Fruit fly (Drosophila melanogaster): ENCODE measurements around the gene Mpi.

The Mpi gene

DNA sequence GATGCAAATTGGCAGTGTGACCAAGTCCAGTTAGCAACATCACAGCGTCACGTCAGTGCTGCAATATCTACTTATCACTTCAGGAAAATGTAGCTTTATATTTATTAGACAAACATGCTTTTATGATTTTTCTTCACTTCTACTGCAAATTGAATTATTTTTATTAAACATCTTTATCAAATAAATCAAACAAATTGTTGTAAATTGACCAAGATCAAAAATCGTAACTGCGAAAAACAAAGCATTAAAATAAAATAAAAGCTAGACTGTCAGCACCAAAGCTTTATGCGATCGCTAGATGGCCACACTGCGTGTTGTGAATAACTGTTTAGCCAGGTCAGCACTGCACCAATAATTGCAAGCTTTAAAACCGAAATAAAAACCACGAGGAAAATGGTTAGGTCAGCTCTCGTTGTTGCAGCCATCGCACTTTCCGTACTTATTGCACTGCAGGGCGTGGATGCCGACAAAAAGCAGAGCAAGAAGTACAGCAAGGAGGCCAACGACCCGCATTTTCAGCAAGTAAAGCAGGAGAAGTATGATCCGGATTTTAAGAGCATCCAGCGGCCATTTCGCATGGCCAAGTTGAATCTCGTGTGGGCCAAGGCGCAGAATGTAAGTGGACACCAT is 31.9 kb downstream of the Mpi start, which contains the start of the genes CG12945 and CG8507 (continued):
- TF ChIP-seq en (GFP tag; optimal IDR thresholded peaks at IDR 0.05), result no peak
- no peak for TF ChIP-seq Atf3 (GFP tag; optimal IDR thresholded peaks at IDR 0.05)
- no peak for TF ChIP-seq CG7357 (GFP tag; IDR thresholded peaks at IDR 0.05)
- no peak for TF ChIP-seq gsb (GFP tag; IDR thresholded peaks at IDR 0.05)
- TF ChIP-seq CG1602 (GFP tag; optimal IDR thresholded peaks at IDR 0.05), result no peak
- no peak for TF ChIP-seq crc (GFP tag; optimal IDR thresholded peaks at IDR 0.05)
- no peak for TF ChIP-seq Dref (GFP tag; IDR thresholded peaks at IDR 0.05)
- peak; percentile 46 for TF ChIP-seq vfl (GFP tag; optimal IDR thresholded peaks at IDR 0.05)
- TF ChIP-seq CG31441 (GFP tag; IDR thresholded peaks at IDR 0.05), result no peak
- TF ChIP-seq CrebB (tag; optimal IDR thresholded peaks at IDR 0.05), result no peak
- TF ChIP-seq Med (GFP tag), result peak; percentile 85
- TF ChIP-seq bigmax (GFP tag; optimal IDR thresholded peaks at IDR 0.05), result no peak
- no peak for TF ChIP-seq yki (optimal IDR thresholded peaks at IDR 0.05)
- TF ChIP-seq CG17802 (tag; optimal IDR thresholded peaks at IDR 0.05), result no peak
- TF ChIP-seq unpg (GFP tag; optimal IDR thresholded peaks at IDR 0.05), result no peak
- no peak for TF ChIP-seq Hand (GFP tag; optimal IDR thresholded peaks at IDR 0.05)
- no peak for TF ChIP-seq CG6175 (GFP tag; IDR thresholded peaks at IDR 0.05)
- TF ChIP-seq CG14860 (GFP tag; IDR thresholded peaks at IDR 0.05; ENCODE audit: partially characterized antibody), result no peak
- no peak for TF ChIP-seq CG2875 (GFP tag; optimal IDR thresholded peaks at IDR 0.05)
- no peak for TF ChIP-seq CG11247 (GFP tag; IDR thresholded peaks at IDR 0.05)
- no peak for TF ChIP-seq zfh1 (GFP tag; IDR thresholded peaks at IDR 0.05)
- TF ChIP-seq abd-A (tag; optimal IDR thresholded peaks at IDR 0.05), result no peak
- TF ChIP-seq Poxn (GFP tag; IDR thresholded peaks at IDR 0.05), result no peak
- TF ChIP-seq CG12155 (GFP tag; optimal IDR thresholded peaks at IDR 0.05), result peak; percentile 35
- TF ChIP-seq D19A (tag; optimal IDR thresholded peaks at IDR 0.05), result no peak
- no peak for TF ChIP-seq tna (GFP tag; IDR thresholded peaks at IDR 0.05; ENCODE audit: partially characterized antibody)
- no peak for TF ChIP-seq tap (tag; optimal IDR thresholded peaks at IDR 0.05)
- peak; percentile 96 for TF ChIP-seq Sry-β (GFP tag; optimal IDR thresholded peaks at IDR 0.05)
- TF ChIP-seq CG2120 (GFP tag; optimal IDR thresholded peaks at IDR 0.05), result peak; percentile 79
- TF ChIP-seq Gsc (GFP tag; IDR thresholded peaks at IDR 0.05), result no peak
- no peak for TF ChIP-seq nerfin-1 (tag; optimal IDR thresholded peaks at IDR 0.05)
- no peak for TF ChIP-seq ap (GFP tag; IDR thresholded peaks at IDR 0.05)
- peak; percentile 52 for TF ChIP-seq Dip3 (GFP tag; optimal IDR thresholded peaks at IDR 0.05)
- TF ChIP-seq YL-1 (GFP tag; optimal IDR thresholded peaks at IDR 0.05), result peak; percentile 47
- no peak for TF ChIP-seq Trl (optimal IDR thresholded peaks at IDR 0.05)
- TF ChIP-seq Trl (GFP tag; optimal IDR thresholded peaks at IDR 0.05), result peak; percentile 4
- no peak for TF ChIP-seq Opbp (GFP tag; IDR thresholded peaks at IDR 0.05; ENCODE audit: partially characterized antibody)
- TF ChIP-seq danr (GFP tag; IDR thresholded peaks at IDR 0.05), result no peak
- no peak for TF ChIP-seq CG1233 (GFP tag; optimal IDR thresholded peaks at IDR 0.05)
- no peak for TF ChIP-seq Doc3 (GFP tag; IDR thresholded peaks at IDR 0.05; ENCODE audit: partially characterized antibody)
- no peak for TF ChIP-seq CG34422 (GFP tag; IDR thresholded peaks at IDR 0.05)
- no peak; the same call in 1 of the 2 replicates for TF ChIP-seq CG10366 (GFP tag; IDR thresholded peaks at IDR 0.05)
- TF ChIP-seq Ssrp (tag; optimal IDR thresholded peaks at IDR 0.05), result peak; percentile 28
- no peak for TF ChIP-seq CG13287 (GFP tag; IDR thresholded peaks at IDR 0.05; ENCODE audit: partially characterized antibody)
- peak; percentile 32 for TF ChIP-seq CG1603 (tag; optimal IDR thresholded peaks at IDR 0.05)
- TF ChIP-seq HLH3B (GFP tag; IDR thresholded peaks at IDR 0.05), result no peak
- TF ChIP-seq az2 (GFP tag; optimal IDR thresholded peaks at IDR 0.05), result no peak
- no peak for TF ChIP-seq peb (GFP tag; IDR thresholded peaks at IDR 0.05)
- no peak for TF ChIP-seq Bgb (GFP tag; IDR thresholded peaks at IDR 0.05; ENCODE audit: partially characterized antibody)
- peak; percentile 63 for TF ChIP-seq Max (GFP tag; optimal IDR thresholded peaks at IDR 0.05)
- TF ChIP-seq CG8478 (optimal IDR thresholded peaks at IDR 0.05), result no peak
- no peak for TF ChIP-seq HmgD (GFP tag; optimal IDR thresholded peaks at IDR 0.05)

Measured in whole organism, embryonic.